Fruit fly (Drosophila melanogaster): Measurements from ENCODE around the gene Gapvd1.
A peak's percentile ranks its signal among the peaks of the same experiment; 100 is the strongest.

Gene Gapvd1

DNA sequence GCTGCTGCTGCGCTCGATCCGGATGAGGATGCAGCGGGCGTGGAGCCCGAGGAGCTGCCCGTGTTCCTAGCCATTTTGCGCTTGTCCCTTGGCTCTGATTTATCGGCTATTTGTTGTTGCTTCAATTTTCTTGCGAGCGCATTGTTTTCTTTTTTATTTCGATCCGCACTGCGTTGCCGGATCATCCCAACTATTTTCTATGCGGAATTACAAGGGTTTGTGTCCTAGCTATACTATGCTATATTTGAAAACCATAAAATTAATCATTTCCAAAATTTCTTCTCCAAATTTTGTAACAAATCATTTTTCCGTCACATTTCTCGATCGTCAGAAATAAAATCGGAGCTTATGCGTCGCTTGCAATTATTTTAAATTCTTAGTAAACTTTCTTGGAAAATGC lies 22.6 kb downstream of the Gapvd1 start, which contains the start of the genes GCS1 and CG11756 (continued):
- TF ChIP-seq sima (GFP tag; optimal IDR thresholded peaks at IDR 0.05), result no peak
- no peak for TF ChIP-seq ac (GFP tag; optimal IDR thresholded peaks at IDR 0.05)
- no peak for TF ChIP-seq nerfin-2 (GFP tag; IDR thresholded peaks at IDR 0.05; ENCODE audit: partially characterized antibody)
- TF ChIP-seq phol (tag; optimal IDR thresholded peaks at IDR 0.05), result peak; percentile 17
- peak; percentile 24 for TF ChIP-seq CG1603 (tag; optimal IDR thresholded peaks at IDR 0.05)
- TF ChIP-seq Elba2 (GFP tag; optimal IDR thresholded peaks at IDR 0.05), result no peak
- no peak for TF ChIP-seq fru (optimal IDR thresholded peaks at IDR 0.05)
- TF ChIP-seq Doc2 (GFP tag; IDR thresholded peaks at IDR 0.05), result no peak
- TF ChIP-seq Gug (GFP tag; IDR thresholded peaks at IDR 0.05), result no peak
- peak; percentile 64 for TF ChIP-seq E2f2 (GFP tag; IDR thresholded peaks at IDR 0.05)
- TF ChIP-seq CG8089 (GFP tag; optimal IDR thresholded peaks at IDR 0.05), result no peak
- peak; percentile 29 for TF ChIP-seq CG2116 (GFP tag; optimal IDR thresholded peaks at IDR 0.05)
- no peak for TF ChIP-seq CG3726 (GFP tag; IDR thresholded peaks at IDR 0.05)
- no peak for TF ChIP-seq NK7.1 (GFP tag; optimal IDR thresholded peaks at IDR 0.05)
- no peak for TF ChIP-seq HLHmδ (GFP tag; optimal IDR thresholded peaks at IDR 0.05)
- no peak for TF ChIP-seq Nf-YB (GFP tag; optimal IDR thresholded peaks at IDR 0.05)
- no peak for TF ChIP-seq bbx (GFP tag; IDR thresholded peaks at IDR 0.05; ENCODE audit: partially characterized antibody)
- peak; percentile 32 for TF ChIP-seq Sry-δ (GFP tag; optimal IDR thresholded peaks at IDR 0.05)
- TF ChIP-seq Nf-YA (GFP tag; IDR thresholded peaks at IDR 0.05), result no peak
- no peak for TF ChIP-seq Opbp (GFP tag; IDR thresholded peaks at IDR 0.05; ENCODE audit: partially characterized antibody)
- no peak for TF ChIP-seq CG8359 (GFP tag; optimal IDR thresholded peaks at IDR 0.05; ENCODE audit: borderline replicate concordance)
- peak; percentile 45 for TF ChIP-seq pita (GFP tag; optimal IDR thresholded peaks at IDR 0.05)
- no peak for TF ChIP-seq CG8290 (GFP tag; optimal IDR thresholded peaks at IDR 0.05)
- no peak for TF ChIP-seq CG8290 (tag; optimal IDR thresholded peaks at IDR 0.05)
- TF ChIP-seq Abd-B (GFP tag; optimal IDR thresholded peaks at IDR 0.05), result peak; percentile 32
- no peak for TF ChIP-seq insv (GFP tag; optimal IDR thresholded peaks at IDR 0.05)
- TF ChIP-seq tgo (GFP tag; IDR thresholded peaks at IDR 0.05), result no peak
- peak; percentile 48 for TF ChIP-seq MESR4 (GFP tag; optimal IDR thresholded peaks at IDR 0.05)
- no peak for TF ChIP-seq PHDP (tag; optimal IDR thresholded peaks at IDR 0.05)
- peak; percentile 82 for TF ChIP-seq MBD-R2 (GFP tag; IDR thresholded peaks at IDR 0.05)
- TF ChIP-seq CG4854 (GFP tag; optimal IDR thresholded peaks at IDR 0.05), result no peak
- no peak for TF ChIP-seq CG7372 (GFP tag; IDR thresholded peaks at IDR 0.05)
- TF ChIP-seq onecut (GFP tag; IDR thresholded peaks at IDR 0.05), result no peak
- TF ChIP-seq cg (GFP tag; optimal IDR thresholded peaks at IDR 0.05), result no peak
- peak; percentile 31 for TF ChIP-seq BEAF-32 (GFP tag; optimal IDR thresholded peaks at IDR 0.05)
- TF ChIP-seq ttk (GFP tag; IDR thresholded peaks at IDR 0.05), result no peak
- peak; percentile 39 for TF ChIP-seq pzg (GFP tag; optimal IDR thresholded peaks at IDR 0.05)
- no peak for TF ChIP-seq CkIIα-i1 (GFP tag; IDR thresholded peaks at IDR 0.05)
- no peak for TF ChIP-seq Ada2b (GFP tag; IDR thresholded peaks at IDR 0.05)
- TF ChIP-seq dm (GFP tag; optimal IDR thresholded peaks at IDR 0.05), result peak; percentile 16
- TF ChIP-seq Dll (GFP tag; IDR thresholded peaks at IDR 0.05; ENCODE audit: partially characterized antibody), result no peak
- TF ChIP-seq row (GFP tag; IDR thresholded peaks at IDR 0.05), result 0 out of 3 replicates have a peak, but pooled peaks have one; percentile 20
- no peak for TF ChIP-seq CG11398 (GFP tag; optimal IDR thresholded peaks at IDR 0.05)

DNA sequence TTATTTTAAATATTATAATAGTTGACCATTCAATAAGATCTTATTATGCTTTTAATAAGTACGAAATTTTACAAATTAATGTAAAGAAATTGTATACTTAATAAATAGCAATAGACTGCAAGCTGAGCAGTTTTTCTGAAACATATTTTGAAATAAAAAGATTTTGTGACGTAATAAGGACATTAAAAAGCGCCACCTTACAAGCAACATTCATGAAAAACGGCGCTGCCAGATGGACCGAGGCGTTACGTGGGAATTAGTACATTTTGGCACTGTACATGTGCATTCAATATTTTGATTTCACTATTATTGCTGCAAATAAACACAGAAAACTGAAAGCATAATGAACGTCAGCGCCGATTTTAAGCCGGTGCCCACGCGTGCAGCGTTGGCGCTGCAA lies 23.6 kb downstream of the Gapvd1 start, which contains the start of gene CG1738:
TSS of gene CG1738 (plus strand) at position 221 of the 400 bp plus-strand sequence.
- peak; percentile 38 for TF ChIP-seq CG2712 (tag; optimal IDR thresholded peaks at IDR 0.05)
- TF ChIP-seq Sin3A (optimal IDR thresholded peaks at IDR 0.05), result no peak
- peak; percentile 21 for TF ChIP-seq Nf-YC (tag; optimal IDR thresholded peaks at IDR 0.05)
- peak; percentile 17 for TF ChIP-seq unpg (GFP tag; optimal IDR thresholded peaks at IDR 0.05)
- TF ChIP-seq Dp (GFP tag; optimal IDR thresholded peaks at IDR 0.05), result peak; percentile 8
- 0 out of 3 replicates have a peak, but pooled peaks have one; percentile 44 for TF ChIP-seq CG34422 (GFP tag; IDR thresholded peaks at IDR 0.05)
- TF ChIP-seq Dek (tag; optimal IDR thresholded peaks at IDR 0.05), result peak; percentile 19
- TF ChIP-seq nom (GFP tag; optimal IDR thresholded peaks at IDR 0.05), result no peak
- peak; percentile 22 for TF ChIP-seq CoRest (tag; optimal IDR thresholded peaks at IDR 0.05)
- peak; percentile 3 for TF ChIP-seq dmrt99B (tag; optimal IDR thresholded peaks at IDR 0.05)
- peak; percentile 14 for TF ChIP-seq CG4617 (GFP tag; optimal IDR thresholded peaks at IDR 0.05; ENCODE audit: borderline replicate concordance)
- peak; percentile 40 for TF ChIP-seq Ptx1 (GFP tag; IDR thresholded peaks at IDR 0.05)

Measured in whole organism, embryonic.